Fruit fly (Drosophila melanogaster) ovary, adult (tissue): ENCODE measurements around the gene promL.

ENCODE experiments used
- CG17801 ChIP-seq: fragments of 200-800 bp; optimal IDR thresholded peaks from 2 replicates; lab custom pipeline; 2019; ENCODE audit warnings: missing biosample characterization, mild to moderate bottlenecking, missing genetic modification characterization, moderate library complexity; ENCODE audit not compliant: partially characterized antibody

Gene promL

dm6 chr3L:3070274-3071204, 57.0 kb downstream of the promL start, which contains the start of the genes CG32486 and PAN3:
CG32486 (minus strand) TSS chr3L:3070839.
PAN3 (plus strand) TSS chr3L:3071133.
- peak; percentile 83 for TF ChIP-seq CG17801 (GFP tag; lab: Kevin White, UChicago)

dm6 chr3L:3069774-3070173, 57.8 kb downstream of the promL start:
- no peak for TF ChIP-seq CG17801 (GFP tag; lab: Kevin White, UChicago)
